Fruit fly (Drosophila melanogaster): ENCODE results near the gene CG34164.

Gene CG34164

dm6 chr2L:12092041-12092440, 35.9 kb downstream of the CG34164 start:
- no peak for TF ChIP-seq CG12605 (GFP tag; IDR thresholded peaks at IDR 0.05)
- TF ChIP-seq Pif1A (GFP tag; optimal IDR thresholded peaks at IDR 0.05) = no peak
- TF ChIP-seq CG17806 (tag; optimal IDR thresholded peaks at IDR 0.05) = no peak
- no peak for TF ChIP-seq CG8301 (tag; optimal IDR thresholded peaks at IDR 0.05)

DNA sequence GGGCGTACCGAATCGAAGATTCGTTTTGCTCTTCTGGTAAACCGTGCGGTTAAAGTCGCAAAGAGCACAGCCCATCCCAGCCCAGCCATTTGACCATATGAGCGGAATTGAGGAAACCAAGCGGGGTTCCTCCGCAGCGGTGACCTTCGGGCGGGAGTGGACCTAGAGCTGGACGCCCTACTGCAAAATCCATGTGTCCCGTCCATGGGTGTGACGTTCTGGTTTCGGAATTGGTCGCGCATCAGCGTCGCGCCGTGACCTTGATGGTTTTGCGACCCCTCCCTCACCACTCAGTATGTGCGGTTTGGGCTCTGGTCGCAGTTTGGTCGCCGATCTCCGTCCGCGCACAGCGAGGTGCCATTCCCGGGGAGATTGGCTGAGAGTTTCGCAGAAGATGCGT, 36.6 kb downstream of the CG34164 start:
- TF ChIP-seq D1 (tag; optimal IDR thresholded peaks at IDR 0.05) (no peak), Pif1A (GFP tag; optimal IDR thresholded peaks at IDR 0.05) (no peak), CG14655 (GFP tag; optimal IDR thresholded peaks at IDR 0.05) (no peak), Ets98B (GFP tag; IDR thresholded peaks at IDR 0.05) (no peak), EcR (GFP tag; optimal IDR thresholded peaks at IDR 0.05) (no peak), rn (GFP tag; IDR thresholded peaks at IDR 0.05) (no peak), CG34367 (tag; optimal IDR thresholded peaks at IDR 0.05) (no peak), Snoo (tag; optimal IDR thresholded peaks at IDR 0.05) (no peak), CG8159 (tag; optimal IDR thresholded peaks at IDR 0.05) (no peak), CG32121 (GFP tag; IDR thresholded peaks at IDR 0.05) (no peak), CG12605 (GFP tag; IDR thresholded peaks at IDR 0.05) (no peak), CG4496 (GFP tag; IDR thresholded peaks at IDR 0.05) (no peak), CG8301 (tag; optimal IDR thresholded peaks at IDR 0.05) (no peak), CG15710 (tag; optimal IDR thresholded peaks at IDR 0.05) (no peak), Pif1B (GFP tag; optimal IDR thresholded peaks at IDR 0.05) (no peak), fd96Ca (GFP tag; IDR thresholded peaks at IDR 0.05) (no peak), gl (tag; optimal IDR thresholded peaks at IDR 0.05) (no peak), CG10348 (GFP tag; IDR thresholded peaks at IDR 0.05) (no peak), CG13204 (GFP tag; optimal IDR thresholded peaks at IDR 0.05) (no peak), CG17806 (tag; optimal IDR thresholded peaks at IDR 0.05) (no peak)

DNA sequence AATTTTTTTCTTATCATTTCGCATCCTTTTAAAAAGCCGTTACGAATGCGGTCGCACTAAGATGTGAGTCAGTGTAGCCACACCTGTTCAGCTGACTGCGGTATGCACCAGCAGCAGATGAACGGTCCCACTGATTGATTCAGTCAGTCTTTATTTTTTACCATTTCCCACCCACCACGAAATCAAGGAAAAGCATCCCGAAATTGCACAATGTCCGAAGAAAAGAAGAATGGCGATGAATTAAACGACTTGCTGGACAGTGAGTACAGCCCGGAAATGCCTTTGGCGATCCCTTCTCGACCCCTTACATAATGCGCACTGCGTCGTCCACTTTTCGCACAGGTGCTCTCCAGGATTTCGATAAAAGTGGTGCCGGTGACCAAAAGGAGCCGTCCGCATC, 37.5 kb downstream of the CG34164 start:
- no peak for TF ChIP-seq Pif1B (GFP tag; optimal IDR thresholded peaks at IDR 0.05)

DNA sequence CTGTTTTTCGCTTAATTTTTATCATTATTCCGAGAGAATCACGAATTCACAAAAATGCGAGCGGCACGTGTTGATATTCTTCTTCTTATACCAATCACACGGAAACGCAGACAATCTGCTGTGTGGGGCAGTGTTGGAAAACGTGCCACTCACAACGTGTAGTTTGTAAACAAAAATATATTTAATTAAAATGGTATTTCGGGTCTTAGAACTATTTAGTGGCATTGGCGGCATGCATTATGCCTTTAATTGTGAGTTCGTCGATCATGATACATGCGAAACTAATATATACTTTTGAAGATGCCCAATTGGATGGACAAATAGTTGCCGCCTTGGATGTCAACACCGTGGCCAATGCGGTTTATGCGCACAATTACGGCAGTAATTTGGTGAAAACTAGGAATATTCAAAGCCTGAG, 40.3 kb downstream of the CG34164 start, which contains the start of the genes CG6712 and Mt2:
CG6712 (minus strand) TSS at position 116 of the 418 bp plus-strand sequence.
Mt2 (plus strand) TSS at position 130 of the 418 bp plus-strand sequence.
- TF ChIP-seq Snoo (tag; optimal IDR thresholded peaks at IDR 0.05) (no peak), CG34367 (tag; optimal IDR thresholded peaks at IDR 0.05) (no peak), CG10348 (GFP tag; IDR thresholded peaks at IDR 0.05) (no peak), EcR (GFP tag; optimal IDR thresholded peaks at IDR 0.05) (no peak), CG8301 (tag; optimal IDR thresholded peaks at IDR 0.05) (no peak)

dm6 chr2L:12097698-12098097, 41.5 kb downstream of the CG34164 start, which contains the start of gene Ced-12:
Ced-12 (plus strand) TSS chr2L:12097838.
- TF ChIP-seq CG4496 (GFP tag; IDR thresholded peaks at IDR 0.05) (peak; percentile 52; the same call in 1 of the 3 replicates), rn (GFP tag; IDR thresholded peaks at IDR 0.05) (0 out of 2 replicates have a peak, but pooled peaks have one; percentile 16), EcR (GFP tag; optimal IDR thresholded peaks at IDR 0.05) (no peak), fd96Ca (GFP tag; IDR thresholded peaks at IDR 0.05) (no peak)

- TF ChIP-seq CG4496 (GFP tag; IDR thresholded peaks at IDR 0.05) (peak; percentile 92), CG8301 (tag; optimal IDR thresholded peaks at IDR 0.05) (peak; percentile 73), CG15710 (tag; optimal IDR thresholded peaks at IDR 0.05) (peak; percentile 80), CG17806 (tag; optimal IDR thresholded peaks at IDR 0.05) (peak; percentile 81), CG13204 (GFP tag; optimal IDR thresholded peaks at IDR 0.05) (no peak), CG9948 (tag; optimal IDR thresholded peaks at IDR 0.05) (peak; percentile 80), gl (tag; optimal IDR thresholded peaks at IDR 0.05) (no peak), D1 (tag; optimal IDR thresholded peaks at IDR 0.05) (no peak), Pif1A (GFP tag; optimal IDR thresholded peaks at IDR 0.05) (no peak), CG8159 (tag; optimal IDR thresholded peaks at IDR 0.05) (peak; percentile 82), CG32121 (GFP tag; IDR thresholded peaks at IDR 0.05) (peak; percentile 80; the same call in 1 of the 2 replicates), rn (GFP tag; IDR thresholded peaks at IDR 0.05) (peak; percentile 65), fd96Ca (GFP tag; IDR thresholded peaks at IDR 0.05) (peak; percentile 38; the same call in 2 of the 3 replicates), Pif1B (GFP tag; optimal IDR thresholded peaks at IDR 0.05) (no peak), Snoo (tag; optimal IDR thresholded peaks at IDR 0.05) (peak; percentile 76), Ets98B (GFP tag; IDR thresholded peaks at IDR 0.05) (peak; percentile 87), CG34367 (tag; optimal IDR thresholded peaks at IDR 0.05) (peak; percentile 74), CG14655 (GFP tag; optimal IDR thresholded peaks at IDR 0.05) (no peak), CG10348 (GFP tag; IDR thresholded peaks at IDR 0.05) (peak; percentile 60), EcR (GFP tag; optimal IDR thresholded peaks at IDR 0.05) (no peak), CG12605 (GFP tag; IDR thresholded peaks at IDR 0.05) (peak; percentile 71)
Measured at dm6 chr2L:12103231-12104210, 47.4 kb downstream of the CG34164 start, which contains the start of the genes Patsas and ThrRS. Patsas (minus strand) TSS chr2L:12103285. ThrRS (plus strand) TSS chr2L:12103751.
